Worm (Caenorhabditis elegans): ENCODE results near the gene T23F2.5.

The T23F2.5 gene

DNA sequence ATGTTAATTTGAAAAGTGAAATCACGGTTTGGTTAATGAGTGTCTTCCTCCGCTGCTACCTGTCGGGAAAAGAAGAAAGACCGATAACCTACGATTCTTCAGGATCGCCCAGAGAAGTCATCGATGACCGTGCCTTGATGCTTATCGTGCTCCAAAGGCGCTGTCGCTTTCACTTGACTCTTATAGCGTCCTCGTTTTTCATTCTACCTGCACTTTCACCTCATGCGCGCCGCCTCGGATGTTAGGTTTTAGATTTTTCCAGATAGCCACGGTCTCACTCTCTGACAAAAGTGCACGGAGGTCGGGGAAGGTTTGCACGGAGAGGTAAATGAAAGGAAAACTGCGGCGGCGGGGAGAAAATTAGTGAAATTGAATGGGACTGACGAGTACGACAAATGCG is 28.1 kb downstream of the T23F2.5 start:
- no peak for TF ChIP-seq nhr-90 (tag; optimal IDR thresholded peaks at IDR 0.05)
- 0 out of 2 replicates have a peak, but pooled peaks have one; percentile 17 for TF ChIP-seq zfh-2 (GFP tag; conservative IDR thresholded peaks at IDR 0.05)

DNA sequence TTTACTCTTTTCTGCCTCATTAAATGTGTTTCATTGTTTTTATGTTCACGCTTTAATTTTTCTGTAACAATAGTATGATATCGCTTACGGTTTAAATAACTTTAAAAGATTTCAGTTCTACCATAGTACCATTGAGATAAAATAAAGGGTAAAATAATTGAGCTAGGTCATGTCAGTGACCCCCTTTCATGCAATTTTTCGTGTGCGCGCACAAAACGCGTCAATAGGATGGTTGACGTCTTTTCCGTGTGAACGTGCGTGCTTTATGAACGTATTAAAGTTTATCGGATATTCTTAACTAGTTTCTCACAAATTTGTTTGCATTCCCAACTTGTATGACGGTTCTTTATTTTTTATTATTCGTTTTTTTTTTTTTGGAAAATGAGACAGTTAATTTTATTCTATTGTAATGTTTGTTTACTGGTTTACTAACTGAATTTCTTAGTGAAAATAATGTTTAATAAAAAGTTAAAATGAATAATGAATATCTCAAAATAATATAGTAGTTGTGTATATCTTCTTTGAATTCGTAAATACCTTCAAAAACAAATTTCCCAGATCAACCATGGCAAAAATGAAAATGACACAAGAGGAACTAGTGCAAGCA is 30.9 kb downstream of the T23F2.5 start, which contains the start of gene C25F6.1:
C25F6.1 (plus strand) TSS at position 557 of the 607 bp plus-strand sequence.
- TF ChIP-seq Y79H2A.3 (GFP tag; conservative IDR thresholded peaks at IDR 0.05), result no peak
- no peak for TF ChIP-seq snpc-4 (GFP tag; optimal IDR thresholded peaks at IDR 0.05)
- TF ChIP-seq snpc-4 (tag; optimal IDR thresholded peaks at IDR 0.05), result no peak
- TF ChIP-seq nhr-80 (tag; optimal IDR thresholded peaks at IDR 0.05), result no peak
- no peak for TF ChIP-seq Y56A3A.18 (GFP tag; IDR thresholded peaks at IDR 0.05)
- TF ChIP-seq snpc-1.1 (tag; optimal IDR thresholded peaks at IDR 0.05; ENCODE audit: insufficient read depth), result no peak
- TF ChIP-seq nfya-1 (tag; optimal IDR thresholded peaks at IDR 0.05; ENCODE audit: borderline replicate concordance, insufficient read depth), result no peak
- TF ChIP-seq ztf-18 (tag; optimal IDR thresholded peaks at IDR 0.05), result peak; percentile 78

DNA sequence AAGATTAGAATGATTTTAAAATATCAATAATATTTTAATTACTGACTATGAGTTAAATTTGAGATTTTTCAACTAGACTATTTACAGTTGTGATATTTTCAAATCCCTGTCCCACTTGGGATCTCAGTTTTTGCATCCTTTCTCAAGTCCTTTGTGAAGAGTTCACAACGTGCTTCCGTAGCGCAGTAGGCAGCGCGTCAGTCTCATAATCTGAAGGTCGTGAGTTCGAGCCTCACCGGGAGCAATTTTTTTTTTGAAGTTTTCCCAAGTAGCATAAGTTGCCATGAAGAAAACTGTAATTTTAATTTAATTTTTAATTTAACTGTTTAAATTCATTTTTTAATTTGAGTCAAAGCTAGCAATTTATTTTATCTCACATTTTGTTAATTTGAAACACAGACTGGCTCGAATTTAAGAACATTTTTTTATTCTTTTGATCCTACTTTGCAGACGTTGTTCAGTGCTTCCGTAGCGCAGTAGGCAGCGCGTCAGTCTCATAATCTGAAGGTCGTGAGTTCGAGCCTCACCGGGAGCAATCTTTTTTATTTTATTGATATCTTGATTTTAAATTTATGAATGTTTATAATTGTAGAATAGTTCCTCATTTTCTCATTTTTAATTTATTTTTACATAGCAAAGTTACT is 31.6 kb downstream of the T23F2.5 start:
- TF ChIP-seq D2030.7 (GFP tag; IDR thresholded peaks at IDR 0.05) (peak; percentile 73; the same call in 1 of the 2 replicates), rpc-1 (optimal IDR thresholded peaks at IDR 0.05) (peak; percentile 77), rpc-1 (tag; optimal IDR thresholded peaks at IDR 0.05) (peak; percentile 87), rec-8 (tag; optimal IDR thresholded peaks at IDR 0.05) (peak in 1 of 2 experiments; percentile 13), nfya-2 (GFP tag; IDR thresholded peaks at IDR 0.05) (no peak), F10E7.11 (tag; optimal IDR thresholded peaks at IDR 0.05) (no peak), snpc-4 (GFP tag; optimal IDR thresholded peaks at IDR 0.05) (peak; percentile 15), snpc-4 (tag; optimal IDR thresholded peaks at IDR 0.05) (peak in 3 of 4 experiments; percentile 5 to 56 (median 6)), tbp1 (GFP tag; optimal IDR thresholded peaks at IDR 0.05) (peak; percentile 85), rcor-1 (GFP tag; IDR thresholded peaks at IDR 0.05) (no peak), snpc-3.4 (tag; optimal IDR thresholded peaks at IDR 0.05) (peak; percentile 63), B0261.1 (tag; optimal IDR thresholded peaks at IDR 0.05) (peak; percentile 78), ztf-22 (GFP tag; optimal IDR thresholded peaks at IDR 0.05) (no peak), aptf-2 (GFP tag; conservative IDR thresholded peaks at IDR 0.05) (no peak), Y56A3A.18 (GFP tag; IDR thresholded peaks at IDR 0.05) (0 out of 2 replicates have a peak, but pooled peaks have one; percentile 22), ztf-18 (tag; optimal IDR thresholded peaks at IDR 0.05) (peak; percentile 54), him-1 (tag; optimal IDR thresholded peaks at IDR 0.05) (peak; percentile 68), nhr-90 (tag; optimal IDR thresholded peaks at IDR 0.05) (peak; percentile 60), lin-54 (GFP tag; optimal IDR thresholded peaks at IDR 0.05) (peak; percentile 9), Y95B8A.8 (GFP tag; IDR thresholded peaks at IDR 0.05) (no peak), pbrm-1 (GFP tag; IDR thresholded peaks at IDR 0.05) (peak; percentile 53), ztf-28 (GFP tag; IDR thresholded peaks at IDR 0.05) (no peak), tlf-1 (GFP tag; optimal IDR thresholded peaks at IDR 0.05) (no peak), let-607 (tag; optimal IDR thresholded peaks at IDR 0.05) (peak in 1 of 2 experiments; percentile 17), ztf-25 (GFP tag; IDR thresholded peaks at IDR 0.05) (0 out of 2 replicates have a peak, but pooled peaks have one; percentile 28), madf-10 (tag; optimal IDR thresholded peaks at IDR 0.05) (no peak), cebp-1 (GFP tag; IDR thresholded peaks at IDR 0.05) (no peak), cebp-1 (tag; optimal IDR thresholded peaks at IDR 0.05) (peak; percentile 33), egrh-3 (GFP tag; IDR thresholded peaks at IDR 0.05) (no peak), nhr-179 (tag; optimal IDR thresholded peaks at IDR 0.05) (no peak), hmg-1.2 (GFP tag; IDR thresholded peaks at IDR 0.05) (peak; percentile 41; the same call in 1 of the 2 replicates), mcd-1 (GFP tag; IDR thresholded peaks at IDR 0.05) (no peak), dox-1 (GFP tag; IDR thresholded peaks at IDR 0.05) (peak; percentile 62), snpc-1.3 (tag; optimal IDR thresholded peaks at IDR 0.05; ENCODE audit: insufficient read depth) (no peak), ztf-26 (tag; optimal IDR thresholded peaks at IDR 0.05) (no peak), ets-4 (GFP tag; optimal IDR thresholded peaks at IDR 0.05) (no peak), bed-2 (GFP tag; IDR thresholded peaks at IDR 0.05) (no peak)
